Fruit fly (Drosophila melanogaster): Measurements from ENCODE around the gene CG18095.

DNA sequence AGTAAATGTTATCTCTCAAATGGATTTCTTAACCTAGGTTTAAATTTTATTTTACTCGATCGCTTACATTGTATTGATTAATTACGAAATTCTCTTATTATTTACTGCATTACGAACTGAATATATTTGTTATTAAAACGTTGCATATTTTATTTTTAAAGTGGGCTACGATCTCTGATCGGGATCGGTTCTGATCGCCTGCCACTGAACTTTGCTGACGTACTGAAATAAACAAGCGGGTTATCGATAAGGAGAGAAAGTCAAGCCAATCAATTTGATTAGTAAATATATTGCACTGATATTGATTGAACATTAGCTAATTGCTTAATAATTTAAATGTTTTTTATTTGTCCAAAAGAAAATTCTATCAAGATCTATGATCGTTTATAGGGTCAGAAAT is 2.1 kb downstream of the CG18095 start:
- no peak for TF ChIP-seq psq (optimal IDR thresholded peaks at IDR 0.05)
- TF ChIP-seq ttk (optimal IDR thresholded peaks at IDR 0.05) = no peak
- TF ChIP-seq h (optimal IDR thresholded peaks at IDR 0.05) = no peak
- no peak for TF ChIP-seq Sin3A (optimal IDR thresholded peaks at IDR 0.05)
- no peak for TF ChIP-seq Myc (optimal IDR thresholded peaks at IDR 0.05)
- TF ChIP-seq insv (optimal IDR thresholded peaks at IDR 0.05) = no peak

Data from Kc167 (cell line).